Fruit fly (Drosophila melanogaster) whole organism, embryonic: ENCODE measurements around the gene cass.

Source experiments
- ATbp ChIP-seq: fragments of 200-800 bp; sonication (Bioruptor generic); optimal IDR thresholded peaks from 2 replicates; lab custom pipeline; 2017; ENCODE audit warnings: missing biosample characterization, mild to moderate bottlenecking, missing genetic modification characterization, missing genetic modification reagents
- Asciz ChIP-seq: fragments of 200-800 bp; sonication (Bioruptor generic); optimal IDR thresholded peaks from 2 replicates; lab custom pipeline; 2017; ENCODE audit warnings: missing biosample characterization, mild to moderate bottlenecking, missing genetic modification characterization, missing genetic modification reagents
- BtbVII ChIP-seq: fragments of 200-800 bp; sonication (Bioruptor generic); optimal IDR thresholded peaks from 3 replicates; lab custom pipeline; 2017; ENCODE audit warnings: missing biosample characterization, mild to moderate bottlenecking, missing genetic modification characterization
- CG10209 ChIP-seq: fragments of 200-800 bp; sonication (Bioruptor generic); optimal IDR thresholded peaks from 3 replicates; lab custom pipeline; 2017; ENCODE audit warnings: missing biosample characterization, mild to moderate bottlenecking, missing genetic modification characterization, missing genetic modification reagents
- CG10543 ChIP-seq: fragments of 200-800 bp; sonication (Bioruptor generic); optimal IDR thresholded peaks from 3 replicates; lab custom pipeline; 2017; ENCODE audit warnings: missing biosample characterization, mild to moderate bottlenecking, missing genetic modification characterization, moderate library complexity
- CG11093 ChIP-seq: fragments of 200-800 bp; sonication (Bioruptor generic); IDR thresholded peaks from 3 replicates; pipeline ENCODE4 v1.3.6; 2022; ENCODE audit warnings: missing biosample characterization, missing genetic modification characterization
- CG15011 ChIP-seq: fragments of 200-800 bp; sonication (Bioruptor generic); optimal IDR thresholded peaks from 3 replicates; lab custom pipeline; 2018; ENCODE audit warnings: missing biosample characterization, mild to moderate bottlenecking, missing genetic modification characterization
- CG16813 ChIP-seq: fragments of 200-800 bp; sonication (Bioruptor generic); IDR thresholded peaks from 3 replicates; pipeline ENCODE4 v1.3.6; 2022; ENCODE audit warnings: missing biosample characterization, missing genetic modification characterization; ENCODE audit not compliant: partially characterized antibody
- CG18764 ChIP-seq: fragments of 200-800 bp; sonication (Bioruptor generic); optimal IDR thresholded peaks from 3 replicates; lab custom pipeline; 2016; ENCODE audit warnings: missing biosample characterization, missing genetic modification characterization
- CG31388 ChIP-seq: fragments of 200-800 bp; sonication (Bioruptor generic); optimal IDR thresholded peaks from 2 replicates; lab custom pipeline; 2016; ENCODE audit warnings: missing biosample characterization, missing genetic modification characterization
- CG3281 ChIP-seq: fragments of 200-800 bp; sonication (Bioruptor generic); optimal IDR thresholded peaks from 3 replicates; lab custom pipeline; 2017; ENCODE audit warnings: missing biosample characterization, mild to moderate bottlenecking, missing genetic modification characterization
- CG4730 ChIP-seq: fragments of 200-800 bp; sonication (Bioruptor generic); IDR thresholded peaks from 2 replicates; pipeline ENCODE4 v1.3.6; 2022; ENCODE audit warnings: missing biosample characterization, missing genetic modification characterization
- CG6683 ChIP-seq: fragments of 200-800 bp; sonication (Bioruptor generic); optimal IDR thresholded peaks from 2 replicates; lab custom pipeline; 2017; ENCODE audit warnings: missing biosample characterization, mild to moderate bottlenecking, missing genetic modification characterization, missing genetic modification reagents
- CG6813 ChIP-seq: fragments of 200-800 bp; sonication (Bioruptor generic); optimal IDR thresholded peaks from 2 replicates; lab custom pipeline; 2017; ENCODE audit warnings: missing biosample characterization, missing genetic modification characterization, mild to moderate bottlenecking, moderate library complexity, missing genetic modification reagents
- CG9215 ChIP-seq: fragments of 200-800 bp; sonication (Bioruptor generic); IDR thresholded peaks from 2 replicates; pipeline ENCODE4 v1.3.6; 2022; ENCODE audit warnings: missing biosample characterization, missing genetic modification characterization
- CTCF ChIP-seq: fragments of 200-800 bp; sonication (Bioruptor generic); optimal IDR thresholded peaks from 2 replicates; lab custom pipeline; 2017; ENCODE audit warnings: missing biosample characterization, mild to moderate bottlenecking, missing genetic modification characterization, moderate library complexity
- H2.0 ChIP-seq: fragments of 200-800 bp; sonication (Bioruptor generic); IDR thresholded peaks from 2 replicates; pipeline ENCODE4 v1.3.6; 2022; ENCODE audit warnings: missing biosample characterization, missing genetic modification characterization
- HLH54F ChIP-seq: fragments of 200-800 bp; sonication (Bioruptor generic); optimal IDR thresholded peaks from 3 replicates; lab custom pipeline; 2016; ENCODE audit warnings: missing biosample characterization, missing genetic modification characterization
- HmgZ ChIP-seq: fragments of 200-800 bp; sonication (Bioruptor generic); optimal IDR thresholded peaks from 2 replicates; lab custom pipeline; 2018; ENCODE audit warnings: missing biosample characterization, mild to moderate bottlenecking, missing genetic modification characterization
- Hr51 ChIP-seq, 2 experiments: fragments of 200-800 bp; sonication (Bioruptor generic); optimal IDR thresholded peaks; 2 replicates in 1 of 2; 3 replicates in 1 of 2; lab custom pipeline; 2016 to 2018; ENCODE audit warnings: missing biosample characterization in 2 of 2, missing genetic modification characterization in 2 of 2, mild to moderate bottlenecking in 1 of 2, moderate library complexity in 1 of 2
- Nf-YA ChIP-seq: fragments of 200-800 bp; sonication (Bioruptor generic); IDR thresholded peaks from 2 replicates; pipeline ENCODE4 v1.3.6; 2022; ENCODE audit warnings: missing biosample characterization, missing genetic modification characterization
- NfI ChIP-seq: fragments of 200-800 bp; sonication (Bioruptor generic); optimal IDR thresholded peaks from 3 replicates; lab custom pipeline; 2018; ENCODE audit warnings: missing biosample characterization, mild to moderate bottlenecking, missing genetic modification characterization, moderate library complexity
- PHDP ChIP-seq: fragments of 200-800 bp; sonication (Bioruptor generic); optimal IDR thresholded peaks from 3 replicates; lab custom pipeline; 2018; ENCODE audit warnings: missing biosample characterization, mild to moderate bottlenecking, missing genetic modification characterization, moderate library complexity
- Sox100B ChIP-seq: fragments of 200-800 bp; sonication (Bioruptor generic); optimal IDR thresholded peaks from 3 replicates; lab custom pipeline; 2018; ENCODE audit warnings: missing biosample characterization, mild to moderate bottlenecking, missing genetic modification characterization
- ap ChIP-seq: fragments of 200-800 bp; sonication (Bioruptor generic); IDR thresholded peaks from 2 replicates; pipeline ENCODE4 v1.3.6; 2022; ENCODE audit warnings: missing biosample characterization, missing genetic modification characterization
- bcd ChIP-seq: fragments of 200-800 bp; sonication (Bioruptor generic); optimal IDR thresholded peaks from 2 replicates; lab custom pipeline; 2017; ENCODE audit warnings: missing biosample characterization, mild to moderate bottlenecking, missing genetic modification characterization
- bowl ChIP-seq: fragments of 200-800 bp; sonication (Bioruptor generic); IDR thresholded peaks from 2 replicates; pipeline ENCODE4 v1.3.6; 2022; ENCODE audit warnings: missing biosample characterization, missing genetic modification characterization
- chif ChIP-seq, 2 experiments: fragments of 200-800 bp; sonication (Bioruptor generic); optimal IDR thresholded peaks; 3 replicates each; lab custom pipeline; 2016; ENCODE audit warnings: missing biosample characterization in 2 of 2, missing genetic modification characterization in 2 of 2
- dan ChIP-seq: fragments of 200-800 bp; sonication (Bioruptor generic); IDR thresholded peaks from 2 replicates; pipeline ENCODE4 v1.3.6; 2022; ENCODE audit warnings: missing biosample characterization, missing genetic modification characterization
- dysf ChIP-seq: fragments of 200-800 bp; sonication (Bioruptor generic); IDR thresholded peaks from 3 replicates; pipeline ENCODE4 v1.3.6; 2022; ENCODE audit warnings: missing biosample characterization, missing genetic modification characterization
- en ChIP-seq: fragments of 200-800 bp; sonication (Bioruptor generic); optimal IDR thresholded peaks from 2 replicates; lab custom pipeline; 2016; ENCODE audit warnings: missing biosample characterization, missing genetic modification characterization
- fd3F ChIP-seq: fragments of 200-800 bp; sonication (Bioruptor generic); optimal IDR thresholded peaks from 2 replicates; lab custom pipeline; 2018; ENCODE audit warnings: missing biosample characterization, mild to moderate bottlenecking, missing genetic modification characterization, moderate library complexity
- fru ChIP-seq: fragments of >200 bp; optimal IDR thresholded peaks from 2 replicates; lab custom pipeline; 2017
- gcm2 ChIP-seq: fragments of 200-800 bp; sonication (Bioruptor generic); optimal IDR thresholded peaks from 2 replicates; lab custom pipeline; 2016; ENCODE audit warnings: missing biosample characterization, missing genetic modification characterization
- hb ChIP-seq: fragments of 200-800 bp; sonication (Bioruptor generic); IDR thresholded peaks from 3 replicates; pipeline ENCODE4 v1.3.6; 2022; ENCODE audit warnings: missing biosample characterization, missing genetic modification characterization; ENCODE audit not compliant: partially characterized antibody
- hkb ChIP-seq, 2 experiments: fragments of 200-800 bp in 1 of 2; fragments of >200 bp in 1 of 2; sonication (Bioruptor generic) in 1 of 2; IDR thresholded peaks in 1 of 2; optimal IDR thresholded peaks in 1 of 2; 2 replicates each; pipeline versions ENCODE4 v1.3.6 to Lab custom; 2017 to 2022; ENCODE audit warnings: missing biosample characterization in 1 of 2, missing genetic modification characterization in 1 of 2
- lov ChIP-seq, 2 experiments: fragments of 200-800 bp in 1 of 2; fragments of >200 bp in 1 of 2; sonication (Bioruptor generic) in 1 of 2; IDR thresholded peaks in 1 of 2; optimal IDR thresholded peaks in 1 of 2; 2 replicates in 1 of 2; 3 replicates in 1 of 2; pipeline versions ENCODE4 v1.3.6 to Lab custom; 2017 to 2022; ENCODE audit warnings: missing biosample characterization in 1 of 2, missing genetic modification characterization in 1 of 2
- luna ChIP-seq: fragments of 200-800 bp; sonication (Bioruptor generic); optimal IDR thresholded peaks from 2 replicates; lab custom pipeline; 2016; ENCODE audit warnings: missing biosample characterization, missing genetic modification characterization
- pfk ChIP-seq: fragments of 200-800 bp; sonication (Bioruptor generic); optimal IDR thresholded peaks from 2 replicates; lab custom pipeline; 2018; ENCODE audit warnings: missing biosample characterization, mild to moderate bottlenecking, missing genetic modification characterization, moderate library complexity
- pros ChIP-seq: fragments of 200-800 bp; sonication (Bioruptor generic); optimal IDR thresholded peaks from 3 replicates; lab custom pipeline; 2019; ENCODE audit warnings: missing biosample characterization, mild to moderate bottlenecking, missing genetic modification characterization, moderate library complexity
- slbo ChIP-seq: fragments of 200-800 bp; sonication (Bioruptor generic); IDR thresholded peaks from 2 replicates; pipeline ENCODE4 v1.3.6; 2022; ENCODE audit warnings: missing biosample characterization, missing genetic modification characterization
- slp2 ChIP-seq: fragments of 200-800 bp; sonication (Bioruptor generic); optimal IDR thresholded peaks from 2 replicates; lab custom pipeline; 2016; ENCODE audit warnings: missing biosample characterization, missing genetic modification characterization
- tap ChIP-seq: fragments of 200-800 bp; optimal IDR thresholded peaks from 3 replicates; lab custom pipeline; 2019; ENCODE audit warnings: missing biosample characterization, mild to moderate bottlenecking, missing genetic modification characterization, moderate library complexity
- tll ChIP-seq, 2 experiments: fragments of 200-800 bp in 1 of 2; fragments of >200 bp in 1 of 2; sonication (Bioruptor generic) in 1 of 2; optimal IDR thresholded peaks; 2 replicates each; lab custom pipeline; 2017 to 2019; ENCODE audit warnings: missing biosample characterization in 2 of 2, missing genetic modification characterization in 2 of 2, mild to moderate bottlenecking in 1 of 2, moderate library complexity in 1 of 2
- tna ChIP-seq: fragments of 200-800 bp; sonication (Bioruptor generic); IDR thresholded peaks from 2 replicates; pipeline ENCODE4 v1.3.6; 2022; ENCODE audit warnings: missing biosample characterization, missing genetic modification characterization; ENCODE audit not compliant: partially characterized antibody
- trh ChIP-seq: fragments of 200-800 bp; sonication (Bioruptor generic); optimal IDR thresholded peaks from 2 replicates; lab custom pipeline; 2016; ENCODE audit warnings: missing biosample characterization, missing genetic modification characterization
- wdn ChIP-seq: fragments of 200-800 bp; sonication (Bioruptor generic); IDR thresholded peaks from 2 replicates; pipeline ENCODE4 v1.3.6; 2022; ENCODE audit warnings: missing biosample characterization, missing genetic modification characterization
- zen ChIP-seq: fragments of 200-800 bp; sonication (Bioruptor generic); optimal IDR thresholded peaks from 3 replicates; lab custom pipeline; 2018; ENCODE audit warnings: missing biosample characterization, mild to moderate bottlenecking, missing genetic modification characterization, moderate library complexity

Gene cass

dm6 chr2L:17429788-17430587, 47.7 kb downstream of the cass start (continued):
- TF ChIP-seq lov (optimal IDR thresholded peaks at IDR 0.05; lab: Kevin White, UChicago) (no peak), lov (GFP tag; IDR thresholded peaks at IDR 0.05; lab: Robert Waterston, UW) (no peak), CG6813 (GFP tag; lab: Kevin White, UChicago) (peak; percentile 93), PHDP (tag; lab: Kevin White, UChicago) (peak; percentile 98), bowl (GFP tag; lab: Robert Waterston, UW) (peak; percentile 66; the same call in 1 of the 2 replicates), dan (GFP tag; lab: Robert Waterston, UW) (no peak), CG31388 (GFP tag; lab: Kevin White, UChicago) (peak; percentile 3), Nf-YA (peak; percentile 89), CG4730 (GFP tag; lab: Robert Waterston, UW) (peak; percentile 93), CG18764 (GFP tag; lab: Kevin White, UChicago) (peak; percentile 89), CG15011 (GFP tag; lab: Kevin White, UChicago) (peak; percentile 92), pfk (no peak), gcm2 (GFP tag; lab: Kevin White, UChicago) (no peak), BtbVII (peak; percentile 95), CG6683 (peak; percentile 93), slbo (peak; percentile 87), dysf (peak; percentile 88), fd3F (peak; percentile 81), zen (tag; lab: Kevin White, UChicago) (peak; percentile 93), H2.0 (GFP tag; lab: Robert Waterston, UW) (peak; percentile 77), Asciz (GFP tag; lab: Kevin White, UChicago) (peak; percentile 98), fru (no peak), CG10209 (GFP tag; lab: Kevin White, UChicago) (peak; percentile 97), CG16813 (GFP tag; lab: Robert Waterston, UW) (no peak), slp2 (GFP tag; lab: Kevin White, UChicago) (peak; percentile 41), en (GFP tag; lab: Kevin White, UChicago) (peak; percentile 36), NfI (GFP tag; lab: Kevin White, UChicago) (peak; percentile 94), luna (GFP tag; lab: Kevin White, UChicago) (no peak), tll (GFP tag; optimal IDR thresholded peaks at IDR 0.05; lab: Kevin White, UChicago) (no peak), trh (GFP tag; lab: Kevin White, UChicago) (peak; percentile 16), bcd (GFP tag; lab: Kevin White, UChicago) (peak; percentile 94), tap (peak; percentile 98), chif (GFP tag; optimal IDR thresholded peaks at IDR 0.05; lab: Kevin White, UChicago) (peak; percentile 54 to 58), CG11093 (peak; percentile 92), ATbp (GFP tag; lab: Kevin White, UChicago) (peak; percentile 94), Sox100B (peak; percentile 99), CG9215 (GFP tag; lab: Robert Waterston, UW) (peak; percentile 84), hb (GFP tag; lab: Robert Waterston, UW) (no peak), CG10543 (GFP tag; lab: Kevin White, UChicago) (peak; percentile 83), HmgZ (tag; lab: Kevin White, UChicago) (peak; percentile 88), hkb (optimal IDR thresholded peaks at IDR 0.05; lab: Kevin White, UChicago) (no peak), hkb (GFP tag; IDR thresholded peaks at IDR 0.05; lab: Robert Waterston, UW) (peak; percentile 82), ap (GFP tag; lab: Robert Waterston, UW) (peak; percentile 92), CTCF (peak; percentile 72), HLH54F (peak; percentile 13), wdn (peak; percentile 80), tna (GFP tag; lab: Robert Waterston, UW) (no peak), CG3281 (GFP tag; lab: Kevin White, UChicago) (peak; percentile 94), pros (GFP tag; lab: Kevin White, UChicago) (peak; percentile 57), Hr51 (GFP tag; optimal IDR thresholded peaks at IDR 0.05; lab: Kevin White, UChicago) (peak; percentile 5 to 97)
